Fruit fly (Drosophila melanogaster) whole organism, prepupa: ENCODE data around the gene CG34056.

Experiments
- Blimp-1 ChIP-seq: fragments of 200-800 bp; sonication (Bioruptor generic); optimal IDR thresholded peaks from 3 replicates; lab custom pipeline; 2017; ENCODE audit warnings: missing biosample characterization, missing genetic modification characterization, mild to moderate bottlenecking, moderate library complexity, missing genetic modification reagents
- CG10631 ChIP-seq: fragments of 200-800 bp; sonication (Bioruptor generic); optimal IDR thresholded peaks from 2 replicates; lab custom pipeline; 2016; ENCODE audit warnings: missing biosample characterization, missing genetic modification characterization
- CG10669 ChIP-seq: fragments of 200-800 bp; sonication (Bioruptor generic); optimal IDR thresholded peaks from 3 replicates; lab custom pipeline; 2018; ENCODE audit warnings: missing biosample characterization, mild to moderate bottlenecking, missing genetic modification characterization, moderate library complexity
- CG11294 ChIP-seq: fragments of 200-800 bp; sonication (Bioruptor generic); IDR thresholded peaks from 2 replicates; pipeline ENCODE4 v1.3.6; 2022; ENCODE audit warnings: missing biosample characterization, missing genetic modification characterization
- CG11762 ChIP-seq: fragments of 200-800 bp; sonication (Bioruptor generic); optimal IDR thresholded peaks from 3 replicates; lab custom pipeline; 2016; ENCODE audit warnings: missing biosample characterization, missing genetic modification characterization; ENCODE audit not compliant: insufficient read depth
- CG11902 ChIP-seq: fragments of 200-800 bp; sonication (Bioruptor generic); optimal IDR thresholded peaks from 3 replicates; lab custom pipeline; 2016; ENCODE audit warnings: missing biosample characterization, missing genetic modification characterization
- CG15336 ChIP-seq: fragments of 200-800 bp; sonication (Bioruptor generic); IDR thresholded peaks from 2 replicates; pipeline ENCODE4 v1.3.6; 2022; ENCODE audit warnings: missing biosample characterization, missing genetic modification characterization
- CG1621 ChIP-seq: fragments of 200-800 bp; sonication (Bioruptor generic); optimal IDR thresholded peaks from 3 replicates; lab custom pipeline; 2018; ENCODE audit warnings: missing biosample characterization, mild to moderate bottlenecking, missing genetic modification characterization
- CG3032 ChIP-seq: fragments of 200-800 bp; optimal IDR thresholded peaks from 2 replicates; lab custom pipeline; 2019; ENCODE audit warnings: missing biosample characterization, mild to moderate bottlenecking, missing genetic modification characterization, moderate library complexity
- CG31627 ChIP-seq: fragments of 200-800 bp; sonication (Bioruptor generic); optimal IDR thresholded peaks from 3 replicates; lab custom pipeline; 2016; ENCODE audit warnings: missing biosample characterization, missing genetic modification characterization
- CG32006 ChIP-seq: fragments of 200-800 bp; sonication (Bioruptor generic); optimal IDR thresholded peaks from 3 replicates; lab custom pipeline; 2017; ENCODE audit warnings: missing biosample characterization, mild to moderate bottlenecking, missing genetic modification characterization
- CG34406 ChIP-seq: fragments of 200-800 bp; sonication (Bioruptor generic); optimal IDR thresholded peaks from 3 replicates; lab custom pipeline; 2016; ENCODE audit warnings: missing biosample characterization, missing genetic modification characterization
- CG3919 ChIP-seq: fragments of 200-800 bp; sonication (Bioruptor generic); optimal IDR thresholded peaks from 3 replicates; lab custom pipeline; 2016; ENCODE audit warnings: missing biosample characterization, missing genetic modification characterization
- CG6276 ChIP-seq: fragments of 200-800 bp; sonication (Bioruptor generic); optimal IDR thresholded peaks from 2 replicates; lab custom pipeline; 2017; ENCODE audit warnings: missing biosample characterization, mild to moderate bottlenecking, missing genetic modification characterization
- CG6792 ChIP-seq: fragments of 200-800 bp; sonication (Bioruptor generic); optimal IDR thresholded peaks from 3 replicates; lab custom pipeline; 2016; ENCODE audit warnings: missing biosample characterization, missing genetic modification characterization
- CG6808 ChIP-seq: fragments of 200-800 bp; sonication (Bioruptor generic); optimal IDR thresholded peaks from 3 replicates; lab custom pipeline; 2017; ENCODE audit warnings: missing biosample characterization, missing genetic modification characterization, mild to moderate bottlenecking, moderate library complexity, missing genetic modification reagents
- CG6854 ChIP-seq: fragments of 200-800 bp; sonication (Bioruptor generic); optimal IDR thresholded peaks from 2 replicates; lab custom pipeline; 2017; ENCODE audit warnings: missing biosample characterization, mild to moderate bottlenecking, missing genetic modification characterization
- CG7368 ChIP-seq: fragments of 200-800 bp; sonication (Bioruptor generic); optimal IDR thresholded peaks from 3 replicates; lab custom pipeline; 2016; ENCODE audit warnings: missing biosample characterization, missing genetic modification characterization
- CG8319 ChIP-seq: fragments of 200-800 bp; sonication (Bioruptor generic); optimal IDR thresholded peaks from 3 replicates; lab custom pipeline; 2016; ENCODE audit warnings: missing biosample characterization, missing genetic modification characterization
- CG8632 ChIP-seq: fragments of 200-800 bp; sonication (Bioruptor generic); optimal IDR thresholded peaks from 3 replicates; lab custom pipeline; 2016; ENCODE audit warnings: missing biosample characterization, missing genetic modification characterization
- Eip75B ChIP-seq: fragments of 200-800 bp; sonication (Bioruptor generic); optimal IDR thresholded peaks from 3 replicates; lab custom pipeline; 2016; ENCODE audit warnings: missing biosample characterization, missing genetic modification characterization
- Eip78C ChIP-seq: fragments of 200-800 bp; sonication (Bioruptor generic); peaks from one replicate; lab custom pipeline; 2016; ENCODE audit warnings: missing biosample characterization, missing genetic modification characterization
- Ets21C ChIP-seq: fragments of 200-800 bp; sonication (Bioruptor generic); optimal IDR thresholded peaks from 3 replicates; lab custom pipeline; 2016; ENCODE audit warnings: missing biosample characterization, missing genetic modification characterization
- Ets96B ChIP-seq: fragments of 200-800 bp; optimal IDR thresholded peaks from 2 replicates; lab custom pipeline; 2019; ENCODE audit warnings: missing biosample characterization, mild to moderate bottlenecking, missing genetic modification characterization, moderate library complexity
- Gug ChIP-seq: fragments of 200-800 bp; sonication (Bioruptor generic); IDR thresholded peaks from 2 replicates; pipeline ENCODE4 v1.3.6; 2022; ENCODE audit warnings: missing biosample characterization, missing genetic modification characterization
- Hr38 ChIP-seq: sonication (Bioruptor generic); optimal IDR thresholded peaks from 2 replicates; lab custom pipeline; 2016; ENCODE audit warnings: missing biosample characterization, missing genetic modification characterization
- Hr39 ChIP-seq: fragments of 200-800 bp; sonication (Bioruptor generic); optimal IDR thresholded peaks from 2 replicates; lab custom pipeline; 2016; ENCODE audit warnings: missing biosample characterization, missing genetic modification characterization
- Hr4 ChIP-seq: fragments of 200-800 bp; sonication (Bioruptor generic); optimal IDR thresholded peaks from 3 replicates; lab custom pipeline; 2016; ENCODE audit warnings: missing biosample characterization, missing genetic modification characterization
- Lpt ChIP-seq: fragments of 200-800 bp; sonication (Bioruptor generic); optimal IDR thresholded peaks from 3 replicates; lab custom pipeline; 2016; ENCODE audit warnings: missing biosample characterization, missing genetic modification characterization
- Smox ChIP-seq: fragments of 200-800 bp; sonication (Bioruptor generic); optimal IDR thresholded peaks from 3 replicates; lab custom pipeline; 2016; ENCODE audit warnings: missing biosample characterization, missing genetic modification characterization
- Sox102F ChIP-seq: fragments of 200-800 bp; sonication (Bioruptor generic); optimal IDR thresholded peaks from 2 replicates; lab custom pipeline; 2016; ENCODE audit warnings: missing biosample characterization, mild to moderate bottlenecking, missing genetic modification characterization
- Sox14 ChIP-seq: fragments of 200-800 bp; sonication (Bioruptor generic); optimal IDR thresholded peaks from 3 replicates; lab custom pipeline; 2016; ENCODE audit warnings: missing biosample characterization, missing genetic modification characterization
- Sox15 ChIP-seq: fragments of 200-800 bp; sonication (Bioruptor generic); optimal IDR thresholded peaks from 3 replicates; lab custom pipeline; 2016; ENCODE audit warnings: missing biosample characterization, missing genetic modification characterization
- acj6 ChIP-seq: fragments of 200-800 bp; sonication (Bioruptor generic); optimal IDR thresholded peaks from 3 replicates; lab custom pipeline; 2016; ENCODE audit warnings: missing biosample characterization, missing genetic modification characterization
- cyc ChIP-seq: fragments of 200-800 bp; sonication (Bioruptor generic); optimal IDR thresholded peaks from 3 replicates; lab custom pipeline; 2016; ENCODE audit warnings: missing biosample characterization, missing genetic modification characterization
- dac ChIP-seq: fragments of 200-800 bp; sonication (Bioruptor generic); optimal IDR thresholded peaks from 2 replicates; lab custom pipeline; 2017; ENCODE audit warnings: missing biosample characterization, mild to moderate bottlenecking, missing genetic modification characterization
- dsx ChIP-seq: fragments of 200-800 bp; optimal IDR thresholded peaks from 3 replicates; lab custom pipeline; 2019; ENCODE audit warnings: missing biosample characterization, mild to moderate bottlenecking, missing genetic modification characterization, moderate library complexity; ENCODE audit not compliant: poor library complexity, severe bottlenecking
- eg ChIP-seq: fragments of 200-800 bp; sonication (Bioruptor generic); IDR thresholded peaks from 3 replicates; pipeline ENCODE4 v1.3.6; 2022; ENCODE audit warnings: missing biosample characterization, missing genetic modification characterization
- esn ChIP-seq: fragments of 200-800 bp; sonication (Bioruptor generic); optimal IDR thresholded peaks from 2 replicates; lab custom pipeline; 2016; ENCODE audit warnings: missing biosample characterization, mild to moderate bottlenecking, missing genetic modification characterization, moderate library complexity
- fd59A ChIP-seq: fragments of 200-800 bp; sonication (Bioruptor generic); optimal IDR thresholded peaks from 2 replicates; lab custom pipeline; 2017; ENCODE audit warnings: missing biosample characterization, mild to moderate bottlenecking, missing genetic modification characterization, missing genetic modification reagents
- fd85E ChIP-seq: fragments of 200-800 bp; sonication (Bioruptor generic); optimal IDR thresholded peaks from 3 replicates; lab custom pipeline; 2016; ENCODE audit warnings: missing biosample characterization, missing genetic modification characterization
- fkh ChIP-seq: fragments of 200-800 bp; sonication (Bioruptor generic); optimal IDR thresholded peaks from 3 replicates; lab custom pipeline; 2017; ENCODE audit warnings: missing biosample characterization, mild to moderate bottlenecking, missing genetic modification characterization, moderate library complexity
- net ChIP-seq: fragments of 200-800 bp; sonication (Bioruptor generic); optimal IDR thresholded peaks from 3 replicates; lab custom pipeline; 2016; ENCODE audit warnings: missing biosample characterization, missing genetic modification characterization
- pdm3 ChIP-seq: fragments of 200-800 bp; sonication (Bioruptor generic); optimal IDR thresholded peaks from 3 replicates; lab custom pipeline; 2016; ENCODE audit warnings: missing biosample characterization, missing genetic modification characterization
- spab ChIP-seq: fragments of 200-800 bp; sonication (Bioruptor generic); optimal IDR thresholded peaks from 2 replicates; lab custom pipeline; 2017; ENCODE audit warnings: missing biosample characterization, mild to moderate bottlenecking, missing genetic modification characterization, missing genetic modification reagents
- svp ChIP-seq: fragments of 200-800 bp; sonication (Bioruptor generic); peaks from one replicate; lab custom pipeline; 2016; ENCODE audit warnings: missing biosample characterization, missing genetic modification characterization
- topi ChIP-seq: fragments of 200-800 bp; sonication (Bioruptor generic); optimal IDR thresholded peaks from 3 replicates; lab custom pipeline; 2016; ENCODE audit warnings: missing biosample characterization, missing genetic modification characterization
- vri ChIP-seq: fragments of 200-800 bp; sonication (Bioruptor generic); optimal IDR thresholded peaks from 3 replicates; lab custom pipeline; 2016; ENCODE audit warnings: missing biosample characterization, mild to moderate bottlenecking, missing genetic modification characterization

Gene CG34056

dm6 chr3L:907673-908323 lies 12.0 kb downstream of the CG34056 start (continued):
- TF ChIP-seq eg (GFP tag; lab: Robert Waterston, UW) (no peak), CG3032 (peak; percentile 43), Eip78C (GFP tag; lab: Kevin White, UChicago) (peak; percentile 78), svp (GFP tag; lab: Kevin White, UChicago) (peak; percentile 65), CG8632 (GFP tag; lab: Kevin White, UChicago) (peak; percentile 26), CG11294 (no peak), cyc (peak; percentile 59), Blimp-1 (no peak), CG31627 (GFP tag; lab: Kevin White, UChicago) (peak; percentile 52)

- TF ChIP-seq eg (GFP tag; lab: Robert Waterston, UW) (no peak), CG6276 (no peak), pdm3 (GFP tag; lab: Kevin White, UChicago) (peak; percentile 5), Eip75B (no peak), CG11762 (GFP tag; lab: Kevin White, UChicago) (no peak), Sox14 (no peak), Smox (GFP tag; lab: Kevin White, UChicago) (peak; percentile 22), cyc (no peak), CG11902 (GFP tag; lab: Kevin White, UChicago) (no peak), CG6854 (GFP tag; lab: Kevin White, UChicago) (no peak), CG10631 (GFP tag; lab: Kevin White, UChicago) (no peak), dsx (GFP tag; lab: Kevin White, UChicago) (no peak), CG3032 (no peak), spab (GFP tag; lab: Kevin White, UChicago) (peak; percentile 0), Sox15 (peak; percentile 17), Ets96B (tag; lab: Kevin White, UChicago) (no peak), topi (GFP tag; lab: Kevin White, UChicago) (peak; percentile 4), Ets21C (GFP tag; lab: Kevin White, UChicago) (no peak), acj6 (no peak), Eip78C (GFP tag; lab: Kevin White, UChicago) (no peak), esn (peak; percentile 8), CG3919 (GFP tag; lab: Kevin White, UChicago) (no peak), dac (GFP tag; lab: Kevin White, UChicago) (no peak), fkh (GFP tag; lab: Kevin White, UChicago) (no peak), Lpt (no peak), CG1621 (tag; lab: Kevin White, UChicago) (no peak), CG34406 (no peak), svp (GFP tag; lab: Kevin White, UChicago) (no peak), Sox102F (no peak), Blimp-1 (no peak), fd59A (GFP tag; lab: Kevin White, UChicago) (no peak), CG10669 (GFP tag; lab: Kevin White, UChicago) (peak; percentile 4), Hr39 (GFP tag; lab: Kevin White, UChicago) (peak; percentile 25), vri (GFP tag; lab: Kevin White, UChicago) (no peak), CG7368 (GFP tag; lab: Kevin White, UChicago) (no peak), CG6808 (GFP tag; lab: Kevin White, UChicago) (no peak), CG8632 (GFP tag; lab: Kevin White, UChicago) (no peak), Hr4 (GFP tag; lab: Kevin White, UChicago) (no peak), net (GFP tag; lab: Kevin White, UChicago) (no peak), Gug (GFP tag; lab: Robert Waterston, UW) (no peak), Hr38 (GFP tag; lab: Kevin White, UChicago) (no peak), CG8319 (GFP tag; lab: Kevin White, UChicago) (no peak), CG6792 (GFP tag; lab: Kevin White, UChicago) (no peak), CG15336 (GFP tag; lab: Robert Waterston, UW) (no peak), CG32006 (GFP tag; lab: Kevin White, UChicago) (peak; percentile 2), fd85E (GFP tag; lab: Kevin White, UChicago) (no peak)
These were observed 12.9 kb downstream of the CG34056 start, which contains the start of gene nerfin-1 for dm6 chr3L:908508-909162. nerfin-1 (plus strand) TSS chr3L:909112.
